Fruit fly (Drosophila melanogaster) Kc167 (cell line): ENCODE measurements around the gene CG7011.

ENCODE experiments used
- Myc ChIP-seq: fragments of >200 bp; optimal IDR thresholded peaks from 2 replicates; lab custom pipeline; 2017; ENCODE audit warnings: missing external identifiers
- h ChIP-seq: fragments of >200 bp; optimal IDR thresholded peaks from 3 replicates; lab custom pipeline; 2018; ENCODE audit warnings: missing external identifiers
- insv ChIP-seq: fragments of >200 bp; optimal IDR thresholded peaks from 3 replicates; lab custom pipeline; 2018; ENCODE audit warnings: missing external identifiers
- psq ChIP-seq: fragments of >200 bp; optimal IDR thresholded peaks from 2 replicates; lab custom pipeline; 2017; ENCODE audit warnings: missing external identifiers
- ttk ChIP-seq: sonication (Bioruptor generic); optimal IDR thresholded peaks from 2 replicates; lab custom pipeline; 2017; ENCODE audit warnings: missing external identifiers

DNA sequence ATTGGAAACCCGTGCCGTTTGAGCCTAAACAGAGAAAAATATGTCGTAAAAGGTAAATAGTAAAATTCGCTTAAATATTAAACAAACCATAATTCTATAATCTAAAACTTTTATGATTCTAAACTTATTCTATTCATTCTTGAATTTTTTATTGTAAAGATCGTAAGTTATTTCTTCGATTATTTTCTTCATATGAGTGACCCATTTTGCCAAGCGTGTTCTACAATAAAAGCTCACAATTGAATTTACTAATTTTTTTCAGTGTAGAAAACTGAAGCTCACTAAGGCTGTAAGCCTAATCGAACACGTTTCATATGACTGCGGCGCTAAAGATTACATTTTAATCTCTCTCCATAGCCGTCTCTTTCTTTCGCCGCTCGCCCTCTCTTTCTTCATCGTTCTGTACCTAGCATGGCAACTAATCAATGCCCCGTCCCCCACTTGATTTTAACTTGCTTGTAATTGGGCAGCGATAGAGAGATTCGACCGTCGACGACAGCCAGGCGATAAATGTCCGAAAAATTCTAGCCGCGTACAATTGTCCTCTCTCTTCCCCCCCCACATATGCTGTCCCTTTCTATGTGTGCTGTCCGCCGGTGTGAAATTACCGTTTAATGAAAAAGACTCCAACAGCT, 8.5 kb upstream of the CG7011 start:
- TF ChIP-seq h (no peak), psq (no peak), ttk (lab: Kevin White, UChicago) (no peak), insv (lab: Kevin White, UChicago) (no peak), Myc (lab: Kevin White, UChicago) (no peak)
